Fruit fly (Drosophila melanogaster): ENCODE measurements around the gene CG15370.

Gene CG15370

DNA sequence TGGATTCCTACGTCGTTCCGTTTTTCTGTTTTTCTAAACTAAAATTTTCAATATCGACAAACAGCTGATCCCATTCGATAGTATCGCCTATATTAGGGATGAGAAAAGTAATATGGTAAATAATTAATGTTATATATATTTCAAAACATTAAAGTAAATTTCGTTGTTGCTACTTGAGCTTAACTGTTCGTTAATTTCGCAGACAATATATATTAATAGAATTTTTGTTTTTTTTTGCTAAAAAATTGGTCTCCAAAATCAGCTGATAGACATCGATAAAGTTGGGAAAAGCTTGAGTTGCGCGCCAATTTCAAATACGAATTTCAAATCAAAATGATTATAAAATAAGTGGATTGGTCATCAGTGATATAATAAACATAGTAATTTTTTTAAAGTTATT, 28.9 kb upstream of the CG15370 start, which contains the start of gene CG12118 (continued):
- TF ChIP-seq vnd (GFP tag; IDR thresholded peaks at IDR 0.05; ENCODE audit: partially characterized antibody) (peak; percentile 94), Bteb2 (GFP tag; optimal IDR thresholded peaks at IDR 0.05) (peak; percentile 76), CG11696 (GFP tag; IDR thresholded peaks at IDR 0.05) (no peak), Poxn (GFP tag; IDR thresholded peaks at IDR 0.05) (peak; percentile 32; the same call in 1 of the 2 replicates), CG8281 (tag; optimal IDR thresholded peaks at IDR 0.05) (peak; percentile 2), zf30C (GFP tag; optimal IDR thresholded peaks at IDR 0.05) (no peak), amos (GFP tag; IDR thresholded peaks at IDR 0.05; ENCODE audit: partially characterized antibody) (peak; percentile 90), CG4730 (GFP tag; IDR thresholded peaks at IDR 0.05) (peak; percentile 59; the same call in 1 of the 2 replicates), gt (GFP tag; IDR thresholded peaks at IDR 0.05) (no peak), prd (optimal IDR thresholded peaks at IDR 0.05) (no peak), prd (GFP tag; IDR thresholded peaks at IDR 0.05) (peak; percentile 87), CG33557 (GFP tag; optimal IDR thresholded peaks at IDR 0.05) (peak; percentile 64), org-1 (GFP tag; optimal IDR thresholded peaks at IDR 0.05) (peak; percentile 28), CG32772 (GFP tag; IDR thresholded peaks at IDR 0.05) (peak; percentile 75), CG7271 (tag; optimal IDR thresholded peaks at IDR 0.05) (peak; percentile 3), CG10209 (GFP tag; optimal IDR thresholded peaks at IDR 0.05) (peak; percentile 80), Hr51 (GFP tag; optimal IDR thresholded peaks at IDR 0.05) (peak; percentile 53 to 80), eve (GFP tag; optimal IDR thresholded peaks at IDR 0.05) (no peak), CG7372 (GFP tag; IDR thresholded peaks at IDR 0.05) (peak; percentile 77), sd (tag; optimal IDR thresholded peaks at IDR 0.05) (peak; percentile 60), CG31388 (GFP tag; optimal IDR thresholded peaks at IDR 0.05) (peak; percentile 42), corto (GFP tag; optimal IDR thresholded peaks at IDR 0.05) (peak; percentile 68), Nf-YC (tag; optimal IDR thresholded peaks at IDR 0.05) (peak; percentile 51), CG2120 (GFP tag; optimal IDR thresholded peaks at IDR 0.05) (peak; percentile 86), Nf-YB (GFP tag; optimal IDR thresholded peaks at IDR 0.05) (peak; percentile 53), Taf1 (GFP tag; IDR thresholded peaks at IDR 0.05) (no peak), Dad (GFP tag; optimal IDR thresholded peaks at IDR 0.05) (no peak), nerfin-1 (tag; optimal IDR thresholded peaks at IDR 0.05) (peak; percentile 59), CG1024 (GFP tag; IDR thresholded peaks at IDR 0.05) (peak; percentile 70), al (GFP tag; IDR thresholded peaks at IDR 0.05) (peak; percentile 86), Dref (GFP tag; IDR thresholded peaks at IDR 0.05) (peak; percentile 63), ranshi (GFP tag; IDR thresholded peaks at IDR 0.05) (peak; percentile 75), CG10366 (GFP tag; IDR thresholded peaks at IDR 0.05) (peak; percentile 88), CG8290 (GFP tag; optimal IDR thresholded peaks at IDR 0.05) (peak; percentile 78), CG8290 (tag; optimal IDR thresholded peaks at IDR 0.05) (peak; percentile 42 to 43), ems (GFP tag; optimal IDR thresholded peaks at IDR 0.05) (peak; percentile 17), CG11695 (GFP tag; IDR thresholded peaks at IDR 0.05) (peak; percentile 67; the same call in 2 of the 3 replicates), CG2875 (GFP tag; optimal IDR thresholded peaks at IDR 0.05) (peak; percentile 44), CG7963 (GFP tag; IDR thresholded peaks at IDR 0.05; ENCODE audit: partially characterized antibody) (peak; percentile 81), CG9609 (GFP tag; optimal IDR thresholded peaks at IDR 0.05) (peak; percentile 7), CG17186 (GFP tag; optimal IDR thresholded peaks at IDR 0.05) (peak; percentile 38), CG18619 (GFP tag; optimal IDR thresholded peaks at IDR 0.05) (peak; percentile 57), nmo (GFP tag; optimal IDR thresholded peaks at IDR 0.05) (peak; percentile 85), Mrtf (GFP tag; IDR thresholded peaks at IDR 0.05) (no peak), Aef1 (GFP tag; IDR thresholded peaks at IDR 0.05) (peak; percentile 75), CG7839 (tag; optimal IDR thresholded peaks at IDR 0.05) (peak; percentile 76), Lhr (GFP tag; optimal IDR thresholded peaks at IDR 0.05) (peak; percentile 52), tx (GFP tag; optimal IDR thresholded peaks at IDR 0.05) (peak; percentile 12), ato (GFP tag; IDR thresholded peaks at IDR 0.05; ENCODE audit: partially characterized antibody) (peak; percentile 65), CG34376 (GFP tag; optimal IDR thresholded peaks at IDR 0.05) (peak; percentile 27), Hr39 (optimal IDR thresholded peaks at IDR 0.05) (no peak), sug (tag; optimal IDR thresholded peaks at IDR 0.05) (peak; percentile 57)
